Worm (Caenorhabditis elegans) whole organism, L3 larva: Measurements from ENCODE around the gene tmem-24.

Experiments used
- R02D3.7 ChIP-seq: fragments of 150-350 bp; optimal IDR thresholded peaks from 2 replicates; lab custom pipeline; 2014; ENCODE audit warnings: missing biosample characterization, missing genetic modification characterization
- ZK546.5 ChIP-seq: sonication (generic microtip); optimal IDR thresholded peaks from 2 replicates; lab custom pipeline; 2017; ENCODE audit warnings: missing biosample characterization, missing genetic modification characterization
- ceh-82 ChIP-seq: fragments of 150-350 bp; optimal IDR thresholded peaks from 2 replicates; lab custom pipeline; 2014; ENCODE audit warnings: missing biosample characterization, missing genetic modification characterization
- egl-5 ChIP-seq: fragments of 150-350 bp; optimal IDR thresholded peaks from 2 replicates; lab custom pipeline; 2017; ENCODE audit warnings: missing biosample characterization, missing genetic modification reagents, missing genetic modification characterization, inconsistent platforms
- elt-1 ChIP-seq: fragments of 150-350 bp; optimal IDR thresholded peaks from 2 replicates; lab custom pipeline; 2014; ENCODE audit warnings: missing biosample characterization, missing genetic modification characterization
- elt-2 ChIP-seq: sonication (generic microtip); optimal IDR thresholded peaks from 2 replicates; lab custom pipeline; 2016; ENCODE audit warnings: missing genetic modification reagents, mild to moderate bottlenecking, missing genetic modification characterization, missing compliant biosample characterization
- elt-3 ChIP-seq, 3 experiments: fragments of 150-350 bp in 1 of 3; sonication (generic microtip) in 2 of 3; optimal IDR thresholded peaks; 2 replicates in 2 of 3; 4 replicates in 1 of 3; lab custom pipeline; 2014 to 2017; ENCODE audit warnings: missing biosample characterization in 3 of 3, missing genetic modification characterization in 3 of 3
- eor-1 ChIP-seq, 2 experiments: fragments of 150-350 bp; optimal IDR thresholded peaks; 2 replicates each; lab custom pipeline; 2014 to 2018; ENCODE audit warnings: missing biosample characterization in 2 of 2, missing genetic modification characterization in 2 of 2
- fkh-2 ChIP-seq: fragments of 150-350 bp; optimal IDR thresholded peaks from 2 replicates; lab custom pipeline; 2014; ENCODE audit warnings: missing biosample characterization, missing genetic modification reagents, missing genetic modification characterization
- jun-1 ChIP-seq: fragments of 150-350 bp; optimal IDR thresholded peaks from 2 replicates; lab custom pipeline; 2014; ENCODE audit warnings: missing biosample characterization, missing genetic modification reagents, missing genetic modification characterization
- lin-15B ChIP-seq: fragments of 150-350 bp; optimal IDR thresholded peaks from 2 replicates; lab custom pipeline; 2014; ENCODE audit warnings: missing biosample characterization, missing genetic modification characterization
- lin-39 ChIP-seq: fragments of 150-350 bp; optimal IDR thresholded peaks from 2 replicates; lab custom pipeline; 2018; ENCODE audit warnings: missing biosample characterization, missing genetic modification reagents, missing genetic modification characterization
- lsy-12 ChIP-seq: sonication (generic microtip); optimal IDR thresholded peaks from 2 replicates; lab custom pipeline; 2016; ENCODE audit warnings: mild to moderate bottlenecking, missing genetic modification characterization, missing compliant biosample characterization
- mdl-1 ChIP-seq: fragments of 150-350 bp; optimal IDR thresholded peaks from 2 replicates; lab custom pipeline; 2014; ENCODE audit warnings: missing biosample characterization, missing genetic modification characterization
- nfya-1 ChIP-seq: sonication (generic microtip); optimal IDR thresholded peaks from 2 replicates; lab custom pipeline; 2017; ENCODE audit warnings: missing genetic modification characterization, mild to moderate bottlenecking, missing compliant biosample characterization, antibody characterized with exemption, moderate library complexity; ENCODE audit not compliant: insufficient read depth
- nhr-12 ChIP-seq: fragments of 150-350 bp; optimal IDR thresholded peaks from 2 replicates; lab custom pipeline; 2014; ENCODE audit warnings: missing biosample characterization, missing genetic modification characterization
- nhr-25 ChIP-seq: sonication (generic microtip); optimal IDR thresholded peaks from 2 replicates; lab custom pipeline; 2017; ENCODE audit warnings: missing biosample characterization, missing genetic modification characterization
- nhr-43 ChIP-seq: sonication (generic microtip); optimal IDR thresholded peaks from 2 replicates; lab custom pipeline; 2016; ENCODE audit warnings: mild to moderate bottlenecking, missing genetic modification characterization, missing compliant biosample characterization; ENCODE audit not compliant: poor library complexity, severe bottlenecking
- nhr-67 ChIP-seq: fragments of 150-350 bp; optimal IDR thresholded peaks from 2 replicates; lab custom pipeline; 2014; ENCODE audit warnings: missing biosample characterization, missing genetic modification characterization
- pha-4 ChIP-seq: fragments of 150-350 bp; optimal IDR thresholded peaks from 2 replicates; lab custom pipeline; 2014; ENCODE audit warnings: missing biosample characterization, missing genetic modification reagents, missing genetic modification characterization
- pqm-1 ChIP-seq: fragments of 150-350 bp; optimal IDR thresholded peaks from 2 replicates; lab custom pipeline; 2017; ENCODE audit warnings: missing biosample characterization, missing genetic modification characterization, inconsistent platforms
- sea-2 ChIP-seq: fragments of 150-350 bp; sonication (generic microtip); optimal IDR thresholded peaks from 4 replicates; lab custom pipeline; 2014; ENCODE audit warnings: missing biosample characterization, missing genetic modification reagents, missing genetic modification characterization
- skn-1 ChIP-seq: fragments of 150-350 bp; optimal IDR thresholded peaks from 2 replicates; lab custom pipeline; 2014; ENCODE audit warnings: missing biosample characterization, missing genetic modification characterization
- tbx-2 ChIP-seq: sonication (generic microtip); optimal IDR thresholded peaks from 2 replicates; lab custom pipeline; 2016; ENCODE audit warnings: mild to moderate bottlenecking, missing genetic modification characterization, missing compliant biosample characterization
- zag-1 ChIP-seq: fragments of 150-350 bp; optimal IDR thresholded peaks from 2 replicates; lab custom pipeline; 2014; ENCODE audit warnings: missing biosample characterization, missing genetic modification characterization

The tmem-24 gene

DNA sequence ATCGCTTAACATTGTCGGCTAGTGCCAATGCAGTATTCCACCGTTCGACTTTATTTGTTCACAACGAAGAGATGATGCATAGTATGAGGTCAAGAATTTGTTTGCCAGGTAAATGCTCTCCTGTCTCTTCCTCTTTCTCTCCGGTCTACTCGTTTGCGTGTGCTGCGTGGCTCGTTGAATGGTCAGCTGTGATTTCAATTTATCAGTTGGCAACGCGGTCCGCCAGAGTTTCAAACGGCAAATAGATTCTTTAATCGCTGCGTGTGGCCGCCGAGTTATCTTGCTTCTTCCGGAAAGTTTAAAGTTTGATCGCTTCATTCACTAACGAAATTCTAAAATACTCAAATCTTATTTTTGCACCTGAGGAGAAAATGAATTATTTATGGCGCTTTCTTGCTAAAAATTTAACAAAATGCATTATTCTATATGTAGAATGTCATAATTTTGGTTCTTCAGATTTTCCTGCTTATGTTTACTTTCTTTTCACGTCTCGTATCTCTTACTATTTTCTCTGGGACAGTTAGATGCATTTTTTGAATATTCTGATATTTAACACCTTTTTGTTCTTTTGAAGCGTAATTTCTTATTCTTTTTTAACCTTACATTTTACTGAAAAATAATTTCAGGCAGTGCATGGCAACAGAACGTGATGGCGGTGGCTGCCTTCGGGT lies 36.0 kb upstream of the tmem-24 start, which contains the start of gene tsp-17:
Gene tsp-17 (plus strand): TSS at position 621 of the 671 bp plus-strand sequence.
- no peak for TF ChIP-seq elt-1 (tag; lab: Kevin White, UChicago)
- TF ChIP-seq pqm-1 (tag; lab: Kevin White, UChicago) = peak; percentile 5

DNA sequence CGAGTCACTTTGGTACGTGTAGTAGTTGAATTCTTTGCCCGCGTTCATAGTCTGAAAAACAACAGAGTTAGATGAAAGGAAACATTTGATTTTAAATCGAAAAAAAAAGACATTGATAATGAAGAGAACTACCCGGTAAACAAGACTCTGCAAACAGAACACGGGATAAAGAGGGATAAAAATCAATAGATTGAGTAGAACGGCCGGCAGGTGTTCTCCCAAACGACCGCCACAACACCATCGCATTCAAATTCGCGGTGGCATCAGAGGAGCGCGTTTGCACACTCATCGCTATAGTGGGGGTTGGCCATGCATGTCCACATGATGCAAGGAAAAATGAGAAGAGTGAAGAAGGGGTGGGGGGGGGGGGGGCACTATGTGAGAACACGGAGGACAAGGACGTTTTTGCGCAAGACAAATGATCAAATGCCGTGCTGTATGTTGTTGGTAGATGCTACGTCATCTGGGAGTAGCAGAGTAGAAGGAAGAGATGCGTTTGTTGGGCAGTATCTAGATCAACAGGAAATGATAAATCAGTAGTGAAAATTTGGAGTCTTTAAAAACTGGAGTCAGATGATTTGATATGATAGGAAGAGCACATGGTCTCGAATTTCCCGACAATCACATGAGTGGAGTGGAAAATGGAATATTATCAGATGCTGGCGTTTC lies 33.9 kb upstream of the tmem-24 start, which contains the start of gene tag-52:
Gene tag-52 (minus strand): TSS at position 51 of the 669 bp plus-strand sequence.
- TF ChIP-seq ceh-82 (tag; lab: Kevin White, UChicago) = no peak
- peak; percentile 31 for TF ChIP-seq nfya-1 (tag; lab: Kevin White, UChicago)
- peak; percentile 32 for TF ChIP-seq lin-15B
- peak; percentile 41 for TF ChIP-seq pha-4
- TF ChIP-seq mdl-1 (tag; lab: Kevin White, UChicago) = no peak
- TF ChIP-seq egl-5 = peak; percentile 63
- peak; percentile 86 for TF ChIP-seq elt-2 (tag; lab: Kevin White, UChicago)
- TF ChIP-seq nhr-12 (tag; lab: Kevin White, UChicago) = no peak
- peak; percentile 46 for TF ChIP-seq skn-1 (tag; lab: Kevin White, UChicago)
- peak; percentile 50 for TF ChIP-seq elt-1 (tag; lab: Kevin White, UChicago)
- TF ChIP-seq sea-2 (GFP tag; lab: Kevin White, UChicago) = no peak
- peak; percentile 8 for TF ChIP-seq nhr-25 (tag; lab: Kevin White, UChicago)
- TF ChIP-seq pqm-1 (tag; lab: Kevin White, UChicago) = peak; percentile 67
- TF ChIP-seq jun-1 = peak; percentile 50
- TF ChIP-seq lsy-12 = peak; percentile 47
- peak; percentile 53 for TF ChIP-seq lin-39 (tag; lab: Kevin White, UChicago)
- peak; percentile 9 for TF ChIP-seq nhr-43

DNA sequence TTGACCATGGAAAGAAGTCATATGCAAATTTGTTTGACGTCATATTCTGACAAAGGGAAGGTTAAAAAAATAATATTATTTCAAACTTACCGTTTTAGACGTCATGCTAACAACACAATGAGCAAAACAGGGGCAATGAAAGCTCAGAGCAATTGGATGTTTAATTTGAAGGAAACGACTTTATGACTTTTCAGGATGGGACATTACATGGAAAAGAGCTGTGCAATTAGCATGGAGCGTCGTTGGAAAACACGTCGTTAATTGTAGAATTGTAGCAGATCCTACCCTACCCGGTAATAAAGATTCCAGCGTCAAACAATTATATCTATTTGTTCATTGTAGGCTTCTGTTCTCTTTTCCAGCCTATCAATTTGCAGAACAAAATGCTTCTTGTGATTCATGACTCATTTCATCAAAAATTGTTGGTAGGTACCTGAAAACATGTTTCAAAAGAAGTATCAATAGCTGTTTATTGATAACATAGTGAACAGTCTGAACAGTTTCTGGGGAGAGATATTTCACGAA lies 28.9 kb upstream of the tmem-24 start, which contains the start of gene ceh-63:
Gene ceh-63 (minus strand): TSS at position 475 of the 525 bp plus-strand sequence.
- no peak for TF ChIP-seq egl-5
- TF ChIP-seq fkh-2 (tag; lab: Kevin White, UChicago) = no peak

DNA sequence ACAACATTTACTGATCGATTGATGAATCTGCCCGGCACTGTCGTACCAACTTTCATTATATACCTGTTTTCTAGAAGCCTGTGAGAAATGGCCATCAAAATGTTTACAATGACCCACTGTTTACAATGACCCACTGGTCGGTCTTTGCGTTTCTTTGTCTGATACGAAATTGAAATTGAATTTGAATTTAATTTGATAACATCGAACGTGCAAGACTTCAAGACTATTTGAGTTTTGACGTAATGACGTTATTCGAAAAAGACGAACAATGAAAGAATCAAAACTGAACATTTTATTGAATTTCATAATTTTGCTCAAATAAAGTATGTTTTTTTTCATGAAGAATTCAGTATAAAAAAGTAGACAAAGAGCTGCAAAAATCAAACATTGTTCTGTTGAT lies 27.3 kb upstream of the tmem-24 start, which contains the start of gene C02F12.5:
Gene C02F12.5 (minus strand): TSS at position 101 of the 400 bp plus-strand sequence.
- TF ChIP-seq eor-1 (tag; optimal IDR thresholded peaks at IDR 0.05; lab: Kevin White, UChicago) = no peak
- TF ChIP-seq ZK546.5 (tag; lab: Kevin White, UChicago) = no peak
- no peak for TF ChIP-seq fkh-2 (tag; lab: Kevin White, UChicago)
- peak; percentile 33 for TF ChIP-seq elt-2 (tag; lab: Kevin White, UChicago)

DNA sequence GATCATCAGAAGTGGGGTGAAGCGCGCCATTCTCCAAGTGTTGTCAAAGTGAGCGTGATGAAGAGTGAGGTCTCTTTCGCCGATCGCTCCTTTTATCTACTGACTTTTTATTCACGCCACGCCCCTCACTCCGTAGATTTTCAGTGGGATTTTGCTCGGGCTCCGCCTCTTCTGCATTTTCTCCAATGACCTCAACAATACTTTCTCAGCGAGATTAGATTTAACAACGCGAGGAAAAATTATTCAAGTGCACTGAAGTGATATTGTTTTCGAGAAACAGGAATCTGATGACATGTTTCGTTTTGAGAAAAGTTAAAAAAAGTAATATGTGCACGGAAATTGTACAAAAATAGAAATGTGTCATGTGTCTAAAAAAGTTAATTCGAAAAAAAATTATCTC lies 24.1 kb upstream of the tmem-24 start, which contains the start of gene snet-1:
Gene snet-1 (minus strand): TSS at position 101 of the 400 bp plus-strand sequence.
- TF ChIP-seq zag-1 (tag; lab: Kevin White, UChicago) (no peak), elt-3 (tag; optimal IDR thresholded peaks at IDR 0.05; lab: Kevin White, UChicago) (no peak), lin-15B (no peak)

DNA sequence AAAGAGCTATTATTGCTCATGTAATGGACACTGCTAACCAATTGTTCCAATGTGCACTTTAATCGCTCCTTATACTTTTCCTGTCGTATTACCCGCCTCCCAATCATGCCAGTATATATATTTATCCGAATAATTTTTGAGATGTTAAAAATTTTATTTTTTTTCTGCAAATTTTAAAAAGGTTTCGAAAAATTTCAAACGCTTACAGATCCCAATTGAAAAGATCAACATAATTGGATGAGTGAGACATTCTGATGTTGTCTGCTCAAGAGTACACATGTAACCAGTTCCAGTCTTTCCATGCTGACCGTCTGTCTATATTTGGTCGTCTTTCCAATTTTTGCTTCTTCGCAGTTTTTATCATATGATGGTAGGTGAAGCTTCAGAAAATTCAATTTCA lies 14.5 kb upstream of the tmem-24 start, which contains the start of gene R11G1.1:
Gene R11G1.1 (plus strand): TSS at position 301 of the 400 bp plus-strand sequence.
- TF ChIP-seq pha-4 = no peak
- no peak for TF ChIP-seq R02D3.7 (tag; lab: Kevin White, UChicago)
- no peak for TF ChIP-seq nhr-67 (tag; lab: Kevin White, UChicago)
- no peak for TF ChIP-seq sea-2 (GFP tag; lab: Kevin White, UChicago)
- TF ChIP-seq elt-1 (tag; lab: Kevin White, UChicago) = no peak
- TF ChIP-seq nhr-12 (tag; lab: Kevin White, UChicago) = no peak
- no peak for TF ChIP-seq egl-5
- TF ChIP-seq tbx-2 (tag; lab: Kevin White, UChicago) = no peak
- no peak for TF ChIP-seq ceh-82 (tag; lab: Kevin White, UChicago)
- no peak for TF ChIP-seq ZK546.5 (tag; lab: Kevin White, UChicago)
